Fruit fly (Drosophila melanogaster) whole organism, embryonic: ENCODE measurements around the gene CG6766.

Experiments used
- CG10209 ChIP-seq: fragments of 200-800 bp; sonication (Bioruptor generic); optimal IDR thresholded peaks from 3 replicates; lab custom pipeline; 2017; ENCODE audit warnings: missing biosample characterization, mild to moderate bottlenecking, missing genetic modification characterization, missing genetic modification reagents
- CG10274 ChIP-seq: fragments of 200-800 bp; sonication (Bioruptor generic); optimal IDR thresholded peaks from 3 replicates; lab custom pipeline; 2017; ENCODE audit warnings: missing biosample characterization, mild to moderate bottlenecking, missing genetic modification characterization
- CG10366 ChIP-seq: fragments of 200-800 bp; sonication (Bioruptor generic); IDR thresholded peaks from 2 replicates; pipeline ENCODE4 v1.3.6; 2022; ENCODE audit warnings: missing biosample characterization, missing genetic modification characterization
- CG10654 ChIP-seq: fragments of 200-800 bp; sonication (Bioruptor generic); optimal IDR thresholded peaks from 2 replicates; lab custom pipeline; 2016; ENCODE audit warnings: missing biosample characterization, missing genetic modification characterization
- CG11560 ChIP-seq: fragments of 200-800 bp; sonication (Bioruptor generic); IDR thresholded peaks from 3 replicates; pipeline ENCODE4 v1.3.6; 2022; ENCODE audit warnings: missing biosample characterization, missing genetic modification characterization
- CG11695 ChIP-seq: fragments of 200-800 bp; sonication (Bioruptor generic); IDR thresholded peaks from 3 replicates; pipeline ENCODE4 v1.3.6; 2022; ENCODE audit warnings: missing biosample characterization, missing genetic modification characterization
- CG12071 ChIP-seq: fragments of 200-800 bp; sonication (Bioruptor generic); optimal IDR thresholded peaks from 3 replicates; lab custom pipeline; 2018; ENCODE audit warnings: missing biosample characterization, mild to moderate bottlenecking, missing genetic modification characterization
- CG12391 ChIP-seq: fragments of 200-800 bp; sonication (Bioruptor generic); optimal IDR thresholded peaks from 3 replicates; lab custom pipeline; 2018; ENCODE audit warnings: missing biosample characterization, mild to moderate bottlenecking, missing genetic modification characterization, moderate library complexity
- CG14667 ChIP-seq: fragments of 200-800 bp; sonication (Bioruptor generic); IDR thresholded peaks from 2 replicates; pipeline ENCODE4 v1.3.6; 2022; ENCODE audit warnings: missing biosample characterization, missing genetic modification characterization
- CG17328 ChIP-seq: fragments of 200-800 bp; sonication (Bioruptor generic); IDR thresholded peaks from 2 replicates; pipeline ENCODE4 v1.3.6; 2022; ENCODE audit warnings: missing biosample characterization, missing genetic modification characterization
- CG2199 ChIP-seq: fragments of 200-800 bp; sonication (Bioruptor generic); IDR thresholded peaks from 3 replicates; pipeline ENCODE4 v1.3.6; 2022; ENCODE audit warnings: missing biosample characterization, missing genetic modification characterization
- CG2202 ChIP-seq: fragments of 200-800 bp; sonication (Bioruptor generic); optimal IDR thresholded peaks from 2 replicates; lab custom pipeline; 2018; ENCODE audit warnings: missing biosample characterization, mild to moderate bottlenecking, missing genetic modification characterization
- CG3281 ChIP-seq: fragments of 200-800 bp; sonication (Bioruptor generic); optimal IDR thresholded peaks from 3 replicates; lab custom pipeline; 2017; ENCODE audit warnings: missing biosample characterization, mild to moderate bottlenecking, missing genetic modification characterization
- CG3838 ChIP-seq: fragments of 200-800 bp; sonication (Bioruptor generic); optimal IDR thresholded peaks from 3 replicates; lab custom pipeline; 2016; ENCODE audit warnings: missing biosample characterization, missing genetic modification characterization
- CG4617 ChIP-seq: fragments of 200-800 bp; sonication (Bioruptor generic); optimal IDR thresholded peaks from 3 replicates; lab custom pipeline; 2016; ENCODE audit warnings: missing biosample characterization, missing genetic modification characterization, borderline replicate concordance
- CG4707 ChIP-seq: fragments of 200-800 bp; sonication (Bioruptor generic); optimal IDR thresholded peaks from 2 replicates; lab custom pipeline; 2018; ENCODE audit warnings: missing biosample characterization, mild to moderate bottlenecking, missing genetic modification characterization, moderate library complexity
- CG5180 ChIP-seq: fragments of 200-800 bp; sonication (Bioruptor generic); optimal IDR thresholded peaks from 3 replicates; lab custom pipeline; 2017; ENCODE audit warnings: missing biosample characterization, missing genetic modification characterization, mild to moderate bottlenecking, moderate library complexity, missing genetic modification reagents
- CG6689 ChIP-seq: fragments of 200-800 bp; sonication (Bioruptor generic); IDR thresholded peaks from 2 replicates; pipeline ENCODE4 v1.3.6; 2022; ENCODE audit warnings: missing biosample characterization, missing genetic modification characterization
- CG7357 ChIP-seq: fragments of 200-800 bp; sonication (Bioruptor generic); IDR thresholded peaks from 3 replicates; pipeline ENCODE4 v1.3.6; 2022; ENCODE audit warnings: missing biosample characterization, missing genetic modification characterization
- CG7372 ChIP-seq: fragments of 200-800 bp; sonication (Bioruptor generic); IDR thresholded peaks from 2 replicates; pipeline ENCODE4 v1.3.6; 2022; ENCODE audit warnings: missing biosample characterization, missing genetic modification characterization
- CG8765 ChIP-seq: fragments of 200-800 bp; sonication (Bioruptor generic); IDR thresholded peaks from 2 replicates; pipeline ENCODE4 v1.3.6; 2022; ENCODE audit warnings: missing biosample characterization, missing genetic modification characterization
- CG8944 ChIP-seq: fragments of 200-800 bp; sonication (Bioruptor generic); optimal IDR thresholded peaks from 3 replicates; lab custom pipeline; 2016; ENCODE audit warnings: missing biosample characterization, missing genetic modification characterization
- CG9727 ChIP-seq: fragments of 200-800 bp; sonication (Bioruptor generic); optimal IDR thresholded peaks from 3 replicates; lab custom pipeline; 2017; ENCODE audit warnings: missing biosample characterization, mild to moderate bottlenecking, missing genetic modification characterization
- Dbx ChIP-seq: fragments of 200-800 bp; sonication (Bioruptor generic); IDR thresholded peaks from 3 replicates; pipeline ENCODE4 v1.3.6; 2022; ENCODE audit warnings: missing biosample characterization, missing genetic modification characterization
- Doc3 ChIP-seq: fragments of 200-800 bp; sonication (Bioruptor generic); IDR thresholded peaks from 3 replicates; pipeline ENCODE4 v1.3.6; 2022; ENCODE audit warnings: missing biosample characterization, missing genetic modification characterization; ENCODE audit not compliant: partially characterized antibody
- Gsc ChIP-seq: fragments of 200-800 bp; sonication (Bioruptor generic); IDR thresholded peaks from 2 replicates; pipeline ENCODE4 v1.3.6; 2022; ENCODE audit warnings: missing biosample characterization, missing genetic modification characterization
- Hr51 ChIP-seq, 2 experiments: fragments of 200-800 bp; sonication (Bioruptor generic); optimal IDR thresholded peaks; 2 replicates in 1 of 2; 3 replicates in 1 of 2; lab custom pipeline; 2016 to 2018; ENCODE audit warnings: missing biosample characterization in 2 of 2, missing genetic modification characterization in 2 of 2, mild to moderate bottlenecking in 1 of 2, moderate library complexity in 1 of 2
- Kr ChIP-seq: fragments of 200-800 bp; sonication (Bioruptor generic); optimal IDR thresholded peaks from 2 replicates; lab custom pipeline; 2017; ENCODE audit warnings: missing biosample characterization, mild to moderate bottlenecking, missing genetic modification characterization
- Med ChIP-seq: fragments of 200-800 bp; sonication (Bioruptor generic); peaks from one replicate; lab custom pipeline; 2016; ENCODE audit warnings: missing biosample characterization, missing genetic modification characterization, mild to moderate bottlenecking, inconsistent platforms, moderate library complexity
- Meics ChIP-seq: fragments of 200-800 bp; sonication (Bioruptor generic); optimal IDR thresholded peaks from 2 replicates; lab custom pipeline; 2017; ENCODE audit warnings: missing biosample characterization, mild to moderate bottlenecking, missing genetic modification characterization
- Rx ChIP-seq: fragments of 200-800 bp; sonication (Bioruptor generic); IDR thresholded peaks from 2 replicates; pipeline ENCODE4 v1.3.6; 2022; ENCODE audit warnings: missing biosample characterization, missing genetic modification characterization
- Side ChIP-seq: fragments of 200-800 bp; sonication (Bioruptor generic); optimal IDR thresholded peaks from 2 replicates; lab custom pipeline; 2016; ENCODE audit warnings: missing biosample characterization, missing genetic modification characterization
- Stat92E ChIP-seq, 3 experiments: fragments of >200 bp in 2 of 3; fragments of 200-800 bp in 1 of 3; sonication (Bioruptor generic) in 1 of 3; optimal IDR thresholded peaks; 2 replicates each; lab custom pipeline; 2017 to 2019; ENCODE audit warnings: missing biosample characterization in 3 of 3, missing genetic modification characterization in 3 of 3, mild to moderate bottlenecking in 1 of 3, moderate library complexity in 1 of 3
- Taf1 ChIP-seq: fragments of 200-800 bp; sonication (Bioruptor generic); IDR thresholded peaks from 2 replicates; pipeline ENCODE4 v1.3.6; 2022; ENCODE audit warnings: missing biosample characterization, missing genetic modification characterization
- amos ChIP-seq: fragments of 200-800 bp; sonication (Bioruptor generic); IDR thresholded peaks from 2 replicates; pipeline ENCODE4 v1.3.6; 2022; ENCODE audit warnings: missing biosample characterization, missing genetic modification characterization; ENCODE audit not compliant: partially characterized antibody
- ase ChIP-seq: fragments of 200-800 bp; sonication (Bioruptor generic); IDR thresholded peaks from 3 replicates; pipeline ENCODE4 v1.3.6; 2022; ENCODE audit warnings: missing biosample characterization, missing genetic modification characterization
- bsh ChIP-seq, 2 experiments: fragments of 200-800 bp; sonication (Bioruptor generic); optimal IDR thresholded peaks; 2 replicates each; lab custom pipeline; 2017 to 2018; ENCODE audit warnings: mild to moderate bottlenecking in 2 of 2, missing biosample characterization in 2 of 2, missing genetic modification characterization in 2 of 2, moderate library complexity in 1 of 2
- cas ChIP-seq: fragments of 200-800 bp; sonication (Bioruptor generic); IDR thresholded peaks from 2 replicates; pipeline ENCODE4 v1.3.6; 2022; ENCODE audit warnings: missing biosample characterization, missing genetic modification characterization
- crc ChIP-seq: fragments of 200-800 bp; sonication (Bioruptor generic); optimal IDR thresholded peaks from 2 replicates; lab custom pipeline; 2016; ENCODE audit warnings: missing biosample characterization, missing genetic modification characterization
- croc ChIP-seq: fragments of 200-800 bp; sonication (Bioruptor generic); conservative IDR thresholded peaks from 3 replicates; pipeline ENCODE4 v1.3.6; 2022; ENCODE audit warnings: missing biosample characterization, missing genetic modification characterization
- dm ChIP-seq: fragments of 200-800 bp; sonication (Bioruptor generic); optimal IDR thresholded peaks from 3 replicates; lab custom pipeline; 2016; ENCODE audit warnings: missing biosample characterization, missing genetic modification characterization
- gcm2 ChIP-seq: fragments of 200-800 bp; sonication (Bioruptor generic); optimal IDR thresholded peaks from 2 replicates; lab custom pipeline; 2016; ENCODE audit warnings: missing biosample characterization, missing genetic modification characterization
- ham ChIP-seq: fragments of 200-800 bp; sonication (Bioruptor generic); IDR thresholded peaks from 2 replicates; pipeline ENCODE4 v1.3.6; 2022; ENCODE audit warnings: missing biosample characterization, missing genetic modification characterization
- her ChIP-seq: fragments of 200-800 bp; sonication (Bioruptor generic); optimal IDR thresholded peaks from 2 replicates; lab custom pipeline; 2016; ENCODE audit warnings: missing biosample characterization, missing genetic modification characterization
- jigr1 ChIP-seq: fragments of 200-800 bp; sonication (Bioruptor generic); IDR thresholded peaks from 3 replicates; pipeline ENCODE4 v1.3.6; 2022; ENCODE audit warnings: missing biosample characterization, missing genetic modification characterization
- jing ChIP-seq: fragments of 200-800 bp; sonication (Bioruptor generic); optimal IDR thresholded peaks from 2 replicates; lab custom pipeline; 2018; ENCODE audit warnings: missing biosample characterization, mild to moderate bottlenecking, missing genetic modification characterization
- nom ChIP-seq: fragments of 200-800 bp; sonication (Bioruptor generic); optimal IDR thresholded peaks from 2 replicates; lab custom pipeline; 2017; ENCODE audit warnings: missing biosample characterization, missing genetic modification characterization, mild to moderate bottlenecking, moderate library complexity, missing genetic modification reagents
- pan ChIP-seq, 4 experiments: fragments of >200 bp in 3 of 4; fragments of 200-800 bp in 1 of 4; sonication (Bioruptor generic) in 1 of 4; optimal IDR thresholded peaks in 3 of 4; IDR thresholded peaks in 1 of 4; 2 replicates each; pipeline versions ENCODE4 v1.3.6 to Lab custom; 2017 to 2022; ENCODE audit warnings: missing biosample characterization in 2 of 4, missing genetic modification characterization in 2 of 4, mixed read lengths in 1 of 4
- pnt ChIP-seq: fragments of 200-800 bp; sonication (Bioruptor generic); optimal IDR thresholded peaks from 3 replicates; lab custom pipeline; 2016; ENCODE audit warnings: missing biosample characterization, missing genetic modification characterization
- pum ChIP-seq: fragments of 200-800 bp; sonication (Bioruptor generic); optimal IDR thresholded peaks from 2 replicates; lab custom pipeline; 2016; ENCODE audit warnings: missing biosample characterization, missing genetic modification characterization
- toy ChIP-seq: fragments of 200-800 bp; sonication (Bioruptor generic); IDR thresholded peaks from 2 replicates; pipeline ENCODE4 v1.3.6; 2022; ENCODE audit warnings: missing biosample characterization, missing genetic modification characterization

Gene CG6766

dm6 chr2L:12007331-12007791 is 33.1 kb downstream of the CG6766 start (continued):
- TF ChIP-seq CG4617 (GFP tag; lab: Kevin White, UChicago) (no peak), jigr1 (no peak), CG12071 (peak; percentile 80), Gsc (GFP tag; lab: Robert Waterston, UW) (no peak), CG10209 (GFP tag; lab: Kevin White, UChicago) (peak; percentile 47), CG7372 (no peak), CG9727 (no peak), Med (GFP tag; lab: Kevin White, UChicago) (peak; percentile 96), Stat92E (GFP tag; optimal IDR thresholded peaks at IDR 0.05; lab: Kevin White, UChicago) (peak in 1 of 3 experiments; percentile 97), CG11695 (GFP tag; lab: Robert Waterston, UW) (no peak), Meics (no peak), dm (peak; percentile 46), CG5180 (peak; percentile 94), Side (GFP tag; lab: Kevin White, UChicago) (peak; percentile 16), CG14667 (no peak), croc (no peak; the same call in 2 of the 3 replicates), cas (GFP tag; lab: Robert Waterston, UW) (no peak), CG8944 (no peak), CG6689 (GFP tag; lab: Robert Waterston, UW) (no peak), nom (GFP tag; lab: Kevin White, UChicago) (peak; percentile 95), Rx (GFP tag; lab: Robert Waterston, UW) (no peak), Kr (peak; percentile 90), Dbx (GFP tag; lab: Robert Waterston, UW) (no peak), CG2199 (GFP tag; lab: Robert Waterston, UW) (no peak), Doc3 (GFP tag; lab: Robert Waterston, UW) (no peak), CG12391 (tag; lab: Kevin White, UChicago) (peak; percentile 24), CG11560 (tag; lab: Robert Waterston, UW) (no peak), ase (GFP tag; lab: Robert Waterston, UW) (no peak), CG10274 (GFP tag; lab: Kevin White, UChicago) (peak; percentile 13), bsh (GFP tag; optimal IDR thresholded peaks at IDR 0.05; lab: Kevin White, UChicago) (peak; percentile 38 to 75), toy (GFP tag; lab: Robert Waterston, UW) (no peak), gcm2 (GFP tag; lab: Kevin White, UChicago) (peak; percentile 43), amos (GFP tag; lab: Robert Waterston, UW) (no peak), ham (GFP tag; lab: Robert Waterston, UW) (no peak), Hr51 (GFP tag; optimal IDR thresholded peaks at IDR 0.05; lab: Kevin White, UChicago) (peak; percentile 9 to 69), pnt (GFP tag; lab: Kevin White, UChicago) (no peak), CG2202 (no peak), CG3838 (peak; percentile 64), CG7357 (GFP tag; lab: Robert Waterston, UW) (no peak), CG8765 (GFP tag; lab: Robert Waterston, UW) (no peak), Taf1 (GFP tag; lab: Robert Waterston, UW) (no peak), CG17328 (no peak), pan (optimal IDR thresholded peaks at IDR 0.05; lab: Kevin White, UChicago) (no peak), pan (GFP tag; optimal IDR thresholded peaks at IDR 0.05 in 1 of 2, IDR thresholded peaks at IDR 0.05 in 1 of 2) (no peak), jing (no peak), pum (GFP tag; lab: Kevin White, UChicago) (peak; percentile 5), CG3281 (peak; percentile 63), CG10654 (GFP tag; lab: Kevin White, UChicago) (no peak), CG4707 (GFP tag; lab: Kevin White, UChicago) (peak; percentile 82), CG10366 (GFP tag; lab: Robert Waterston, UW) (no peak), her (GFP tag; lab: Kevin White, UChicago) (peak; percentile 77), crc (no peak)
